In genomic region chr3L:11120419-11120958, dm6 we compare ENCODE assay signal across 5 fruit fly cellular contexts.
TF ChIP-seq lines count a peak whose summit lies in the region.

Gene FoxK (minus strand): TSS chr3L:11120783.
Gene mRpL2 (plus strand): TSS chr3L:11120847.

TF ChIP-seq in whole organism, adult, 20 proteins besides CTCF, POLR2A, EP300 and RAD21 (continued from another document):
- TF ChIP-seq Clk (GFP tag; optimal IDR thresholded peaks at IDR 0.05; lab: Kevin White, UChicago) (peak; percentile 7), CG33017 (tag; optimal IDR thresholded peaks at IDR 0.05; lab: Kevin White, UChicago) (peak; percentile 72)

TF ChIP-seq in whole organism, embryonic, 481 proteins besides CTCF, POLR2A, EP300 and RAD21 (continued from another document and continues in another):
- TF ChIP-seq Drgx (GFP tag; IDR thresholded peaks at IDR 0.05; lab: Robert Waterston, UW) (peak; percentile 68), YL-1 (GFP tag; optimal IDR thresholded peaks at IDR 0.05; lab: Kevin White, UChicago) (peak; percentile 72), mam (GFP tag; optimal IDR thresholded peaks at IDR 0.05; lab: Kevin White, UChicago) (peak; percentile 21), Max (GFP tag; optimal IDR thresholded peaks at IDR 0.05; lab: Kevin White, UChicago) (peak; percentile 82), CG10565 (GFP tag; optimal IDR thresholded peaks at IDR 0.05; lab: Kevin White, UChicago) (no peak), CG1603 (tag; optimal IDR thresholded peaks at IDR 0.05; lab: Kevin White, UChicago) (peak; percentile 71), H15 (GFP tag; IDR thresholded peaks at IDR 0.05; lab: Robert Waterston, UW) (0 out of 3 replicates have a peak, but pooled peaks have one; percentile 34), CG7357 (GFP tag; IDR thresholded peaks at IDR 0.05; lab: Robert Waterston, UW) (no peak), NfI (GFP tag; optimal IDR thresholded peaks at IDR 0.05; lab: Kevin White, UChicago) (no peak), HmgD (GFP tag; optimal IDR thresholded peaks at IDR 0.05; lab: Kevin White, UChicago) (peak; percentile 63), CG2712 (tag; optimal IDR thresholded peaks at IDR 0.05; lab: Kevin White, UChicago) (peak; percentile 34), row (GFP tag; IDR thresholded peaks at IDR 0.05; lab: Robert Waterston, UW) (peak; percentile 20; the same call in 1 of the 3 replicates), gro (GFP tag; optimal IDR thresholded peaks at IDR 0.05; lab: Kevin White, UChicago) (peak; percentile 18), Myb (GFP tag; optimal IDR thresholded peaks at IDR 0.05; lab: Kevin White, UChicago) (peak; percentile 78), Bgb (GFP tag; IDR thresholded peaks at IDR 0.05; lab: Robert Waterston, UW; ENCODE audit: partially characterized antibody) (peak; percentile 23; the same call in 1 of the 2 replicates), bsh (GFP tag; optimal IDR thresholded peaks at IDR 0.05; lab: Kevin White, UChicago) (peak in 1 of 2 experiments; percentile 94), CG15514 (GFP tag; optimal IDR thresholded peaks at IDR 0.05; lab: Kevin White, UChicago) (peak; percentile 69), CG4707 (GFP tag; optimal IDR thresholded peaks at IDR 0.05; lab: Kevin White, UChicago) (no peak), CG2116 (GFP tag; optimal IDR thresholded peaks at IDR 0.05; lab: Kevin White, UChicago) (peak; percentile 35), ci (GFP tag; IDR thresholded peaks at IDR 0.05; lab: Robert Waterston, UW) (peak; percentile 52), CG30020 (tag; optimal IDR thresholded peaks at IDR 0.05; lab: Kevin White, UChicago) (peak; percentile 29), Med (GFP tag; lab: Kevin White, UChicago) (peak; percentile 80), cwo (GFP tag; optimal IDR thresholded peaks at IDR 0.05; lab: Kevin White, UChicago) (peak; percentile 64), slbo (GFP tag; IDR thresholded peaks at IDR 0.05; lab: Robert Waterston, UW) (no peak), jing (GFP tag; optimal IDR thresholded peaks at IDR 0.05; lab: Kevin White, UChicago) (no peak), Sin3A (optimal IDR thresholded peaks at IDR 0.05; lab: Kevin White, UChicago) (peak; percentile 72), caup (GFP tag; optimal IDR thresholded peaks at IDR 0.05; lab: Kevin White, UChicago; ENCODE audit: severe bottlenecking) (peak; percentile 6), gem (tag; optimal IDR thresholded peaks at IDR 0.05; lab: Kevin White, UChicago) (peak; percentile 4), kni (GFP tag; optimal IDR thresholded peaks at IDR 0.05; lab: Kevin White, UChicago) (no peak), ewg (GFP tag; optimal IDR thresholded peaks at IDR 0.05; lab: Kevin White, UChicago) (peak; percentile 89), CG17385 (GFP tag; optimal IDR thresholded peaks at IDR 0.05; lab: Kevin White, UChicago) (peak; percentile 99), CG10267 (tag; optimal IDR thresholded peaks at IDR 0.05; lab: Kevin White, UChicago) (peak; percentile 39)

TF ChIP-seq in whole organism, prepupa, 60 proteins besides CTCF, POLR2A, EP300 and RAD21 (continued from another document and continues in another):
- TF ChIP-seq CG8632 (GFP tag; optimal IDR thresholded peaks at IDR 0.05; lab: Kevin White, UChicago) (peak; percentile 63), Ets21C (GFP tag; optimal IDR thresholded peaks at IDR 0.05; lab: Kevin White, UChicago) (peak; percentile 22), CG31627 (GFP tag; optimal IDR thresholded peaks at IDR 0.05; lab: Kevin White, UChicago) (no peak), fd59A (GFP tag; optimal IDR thresholded peaks at IDR 0.05; lab: Kevin White, UChicago) (peak; percentile 61), ss (GFP tag; optimal IDR thresholded peaks at IDR 0.05; lab: Kevin White, UChicago) (peak; percentile 96 to 97), OdsH (GFP tag; optimal IDR thresholded peaks at IDR 0.05; lab: Kevin White, UChicago) (peak; percentile 43), CG8119 (GFP tag; IDR thresholded peaks at IDR 0.05; lab: Robert Waterston, UW) (peak; percentile 92), salr (GFP tag; optimal IDR thresholded peaks at IDR 0.05; lab: Kevin White, UChicago) (peak; percentile 54 to 90), CG6792 (GFP tag; optimal IDR thresholded peaks at IDR 0.05; lab: Kevin White, UChicago) (peak; percentile 37), CG1621 (tag; optimal IDR thresholded peaks at IDR 0.05; lab: Kevin White, UChicago) (peak; percentile 70), CG3032 (tag; optimal IDR thresholded peaks at IDR 0.05; lab: Kevin White, UChicago) (peak; percentile 77), Hr38 (GFP tag; optimal IDR thresholded peaks at IDR 0.05; lab: Kevin White, UChicago) (peak; percentile 2), CG7368 (GFP tag; optimal IDR thresholded peaks at IDR 0.05; lab: Kevin White, UChicago) (peak; percentile 58), Eip93F (GFP tag; optimal IDR thresholded peaks at IDR 0.05; lab: Kevin White, UChicago) (no peak), lz (GFP tag; optimal IDR thresholded peaks at IDR 0.05; lab: Kevin White, UChicago) (no peak), CG32006 (GFP tag; optimal IDR thresholded peaks at IDR 0.05; lab: Kevin White, UChicago) (peak; percentile 77), CG11902 (GFP tag; optimal IDR thresholded peaks at IDR 0.05; lab: Kevin White, UChicago) (no peak), CG9139 (GFP tag; optimal IDR thresholded peaks at IDR 0.05; lab: Kevin White, UChicago) (peak; percentile 94), CG11762 (GFP tag; optimal IDR thresholded peaks at IDR 0.05; lab: Kevin White, UChicago; ENCODE audit: insufficient read depth) (peak; percentile 57), CG15336 (GFP tag; IDR thresholded peaks at IDR 0.05; lab: Robert Waterston, UW) (peak; percentile 75), CG6163 (GFP tag; IDR thresholded peaks at IDR 0.05; lab: Robert Waterston, UW) (peak; percentile 83), acj6 (GFP tag; optimal IDR thresholded peaks at IDR 0.05; lab: Kevin White, UChicago) (no peak), Blimp-1 (GFP tag; optimal IDR thresholded peaks at IDR 0.05; lab: Kevin White, UChicago) (peak; percentile 23), dac (GFP tag; optimal IDR thresholded peaks at IDR 0.05; lab: Kevin White, UChicago) (peak; percentile 43), Sox102F (GFP tag; optimal IDR thresholded peaks at IDR 0.05; lab: Kevin White, UChicago) (peak; percentile 66), fd85E (GFP tag; optimal IDR thresholded peaks at IDR 0.05; lab: Kevin White, UChicago) (peak; percentile 42), CG11294 (GFP tag; IDR thresholded peaks at IDR 0.05; lab: Robert Waterston, UW) (no peak), Eip78C (GFP tag; lab: Kevin White, UChicago) (peak; percentile 90), Hr39 (GFP tag; optimal IDR thresholded peaks at IDR 0.05; lab: Kevin White, UChicago) (peak; percentile 12), fkh (GFP tag; optimal IDR thresholded peaks at IDR 0.05; lab: Kevin White, UChicago) (no peak), Hr4 (GFP tag; optimal IDR thresholded peaks at IDR 0.05; lab: Kevin White, UChicago) (peak; percentile 61), pdm3 (GFP tag; optimal IDR thresholded peaks at IDR 0.05; lab: Kevin White, UChicago) (peak; percentile 71), Eip75B (GFP tag; optimal IDR thresholded peaks at IDR 0.05; lab: Kevin White, UChicago) (peak; percentile 57), svp (GFP tag; lab: Kevin White, UChicago) (peak; percentile 74)

TF ChIP-seq in whole organism, pupa, 21 proteins besides CTCF, POLR2A, EP300 and RAD21 (continued from another document):
- TF ChIP-seq CG8159 (tag; optimal IDR thresholded peaks at IDR 0.05; lab: Kevin White, UChicago), result peak; percentile 84

TF ChIP-seq in whole organism, wandering third instar larva, 38 proteins besides CTCF, POLR2A, EP300 and RAD21 (continued from another document):
- TF ChIP-seq woc (GFP tag; optimal IDR thresholded peaks at IDR 0.05; lab: Kevin White, UChicago), result peak; percentile 27
